Worm (Caenorhabditis elegans) whole organism, late embryonic: ENCODE data around the gene T20G5.8.

Experiments
- C08G9.2 ChIP-seq: sonication (generic microtip); optimal IDR thresholded peaks from 2 replicates; lab custom pipeline; 2016; ENCODE audit warnings: mild to moderate bottlenecking, missing genetic modification characterization, moderate library complexity, missing compliant biosample characterization
- C38D4.7 ChIP-seq: fragments of 200-800 bp; sonication (Bioruptor generic); optimal IDR thresholded peaks from 2 replicates; lab custom pipeline; 2018; ENCODE audit warnings: mild to moderate bottlenecking, missing genetic modification characterization, moderate library complexity, missing compliant biosample characterization
- ama-1 ChIP-seq: fragments of 150-350 bp; optimal IDR thresholded peaks from 2 replicates; lab custom pipeline; 2014
- fkh-10 ChIP-seq: fragments of 150-350 bp; optimal IDR thresholded peaks from 2 replicates; lab custom pipeline; 2014; ENCODE audit warnings: missing biosample characterization, missing genetic modification reagents, missing genetic modification characterization
- hlh-30 ChIP-seq: sonication (generic microtip); optimal IDR thresholded peaks from 2 replicates; lab custom pipeline; 2017; ENCODE audit warnings: antibody characterized with exemption, missing genetic modification characterization, missing compliant biosample characterization; ENCODE audit not compliant: insufficient read depth
- lin-11 ChIP-seq: fragments of 200-800 bp; sonication (Bioruptor generic); optimal IDR thresholded peaks from 2 replicates; lab custom pipeline; 2018; ENCODE audit warnings: mild to moderate bottlenecking, missing genetic modification characterization, missing compliant biosample characterization
- rnt-1 ChIP-seq: sonication (generic microtip); optimal IDR thresholded peaks from 2 replicates; lab custom pipeline; 2016; ENCODE audit warnings: missing genetic modification characterization, missing compliant biosample characterization
- sox-2 ChIP-seq: fragments of 200-800 bp; sonication (Bioruptor generic); IDR thresholded peaks from 2 replicates; pipeline ENCODE4 v1.3.6; 2022; ENCODE audit warnings: missing genetic modification reagents, missing genetic modification characterization, missing compliant biosample characterization
- sox-4 ChIP-seq: sonication (generic microtip); optimal IDR thresholded peaks from 2 replicates; lab custom pipeline; 2017; ENCODE audit warnings: mild to moderate bottlenecking, missing genetic modification characterization, inconsistent platforms, missing compliant biosample characterization
- unc-86 ChIP-seq: sonication (generic microtip); optimal IDR thresholded peaks from 2 replicates; lab custom pipeline; 2016; ENCODE audit warnings: missing genetic modification characterization, missing compliant biosample characterization

DNA sequence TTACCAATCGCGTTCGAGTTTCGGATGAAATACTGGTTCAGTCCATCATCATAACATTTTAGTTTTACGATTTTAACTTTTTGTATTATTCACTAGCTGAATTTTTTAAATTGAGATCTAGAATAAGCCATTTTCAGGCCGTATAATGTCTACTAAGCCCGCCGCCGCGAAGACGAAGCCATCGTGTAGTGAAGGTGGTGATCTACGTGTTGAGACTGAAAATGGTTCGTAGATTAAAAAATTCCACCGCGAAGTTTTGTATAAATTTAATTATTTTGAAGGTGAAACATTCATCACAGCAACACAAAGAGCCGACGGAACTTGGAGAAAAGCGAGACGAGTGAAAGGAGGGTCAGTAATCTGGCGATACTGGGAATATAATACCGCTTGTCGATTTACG, 10.6 kb downstream of the T20G5.8 start, which contains the start of gene T20G5.9:
- no peak for TF ChIP-seq sox-4
- TF ChIP-seq unc-86 (tag; lab: Kevin White, UChicago) = no peak
- no peak for TF ChIP-seq sox-2 (GFP tag; lab: Robert Waterston, UW)
- no peak for TF ChIP-seq rnt-1
- no peak for TF ChIP-seq hlh-30 (tag; lab: Kevin White, UChicago)
- TF ChIP-seq C08G9.2 (tag; lab: Kevin White, UChicago) = no peak
- TF ChIP-seq fkh-10 = no peak
- TF ChIP-seq C38D4.7 = no peak
- peak; percentile 7 for TF ChIP-seq ama-1 (lab: Kevin White, UChicago)
- TF ChIP-seq lin-11 (tag; lab: Kevin White, UChicago) = no peak
